Worm (Caenorhabditis elegans): Measurements from ENCODE around the gene F41H8.2.

DNA sequence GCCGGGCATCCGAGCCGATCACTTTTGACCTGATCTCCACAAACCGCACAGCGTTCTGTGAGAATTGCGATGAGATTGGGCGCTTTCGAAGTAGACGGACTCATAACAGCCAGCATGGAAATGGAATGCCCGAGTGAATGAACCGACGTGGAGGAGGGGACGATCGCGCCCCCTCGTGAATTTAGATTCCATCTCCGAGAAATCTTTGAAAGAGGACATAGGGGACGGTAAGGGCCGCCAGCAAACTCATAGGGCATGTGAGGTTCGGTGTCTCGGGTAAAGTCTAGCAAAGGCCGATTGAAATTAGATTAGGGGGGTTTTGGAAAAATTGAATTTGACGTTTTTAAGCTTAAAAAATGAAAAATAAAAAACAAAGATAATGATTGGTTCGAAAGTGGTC lies 21.7 kb upstream of the F41H8.2 start, which contains the start of gene nhr-270:
- TF ChIP-seq W03F9.2 (tag; optimal IDR thresholded peaks at IDR 0.05) (no peak), dao-5 (tag; optimal IDR thresholded peaks at IDR 0.05) (no peak), him-1 (tag; optimal IDR thresholded peaks at IDR 0.05) (no peak)

All from whole organism, L4/young adult.